Worm (Caenorhabditis elegans) whole organism, late embryonic: ENCODE data around the gene F53B2.8.

Experiments
- C08G9.2 ChIP-seq: sonication (generic microtip); optimal IDR thresholded peaks from 2 replicates; lab custom pipeline; 2016; ENCODE audit warnings: mild to moderate bottlenecking, missing genetic modification characterization, moderate library complexity, missing compliant biosample characterization
- Y22D7AL.16 ChIP-seq: sonication (generic microtip); optimal IDR thresholded peaks from 2 replicates; lab custom pipeline; 2016; ENCODE audit warnings: missing genetic modification characterization, missing compliant biosample characterization
- ama-1 ChIP-seq: fragments of 150-350 bp; optimal IDR thresholded peaks from 2 replicates; lab custom pipeline; 2014
- ceh-18 ChIP-seq: sonication (generic microtip); optimal IDR thresholded peaks from 2 replicates; lab custom pipeline; 2016; ENCODE audit warnings: missing genetic modification characterization, missing compliant biosample characterization
- ceh-19 ChIP-seq: fragments of 200-800 bp; sonication (Bioruptor generic); optimal IDR thresholded peaks from 2 replicates; lab custom pipeline; 2018; ENCODE audit warnings: mild to moderate bottlenecking, missing genetic modification characterization, missing compliant biosample characterization
- ceh-2 ChIP-seq: sonication (generic microtip); optimal IDR thresholded peaks from 2 replicates; lab custom pipeline; 2016; ENCODE audit warnings: missing genotype, missing genetic modification characterization, missing compliant biosample characterization
- ceh-22 ChIP-seq: sonication (generic microtip); optimal IDR thresholded peaks from 2 replicates; lab custom pipeline; 2017; ENCODE audit warnings: missing biosample characterization, missing genetic modification characterization
- ceh-24 ChIP-seq: sonication (generic microtip); optimal IDR thresholded peaks from 2 replicates; lab custom pipeline; 2016; ENCODE audit warnings: mild to moderate bottlenecking, missing genetic modification characterization, missing compliant biosample characterization
- ceh-30 ChIP-seq: fragments of 150-350 bp; optimal IDR thresholded peaks from 2 replicates; lab custom pipeline; 2014; ENCODE audit warnings: missing biosample characterization, missing genetic modification characterization
- ceh-31 ChIP-seq: sonication (generic microtip); optimal IDR thresholded peaks from 2 replicates; lab custom pipeline; 2016; ENCODE audit warnings: missing genetic modification characterization, missing compliant biosample characterization
- ceh-48 ChIP-seq: sonication (generic microtip); optimal IDR thresholded peaks from 2 replicates; lab custom pipeline; 2016; ENCODE audit warnings: missing genetic modification characterization, inconsistent platforms, missing compliant biosample characterization
- ceh-6 ChIP-seq: fragments of 200-800 bp; sonication (Bioruptor generic); optimal IDR thresholded peaks from 2 replicates; lab custom pipeline; 2018; ENCODE audit warnings: mild to moderate bottlenecking, missing genetic modification characterization, missing compliant biosample characterization
- ceh-9 ChIP-seq: sonication (generic microtip); optimal IDR thresholded peaks from 2 replicates; lab custom pipeline; 2016; ENCODE audit warnings: mild to moderate bottlenecking, missing genetic modification characterization, inconsistent platforms, missing compliant biosample characterization
- dve-1 ChIP-seq: sonication (generic microtip); optimal IDR thresholded peaks from 2 replicates; lab custom pipeline; 2017; ENCODE audit warnings: antibody characterized with exemption, mild to moderate bottlenecking, missing genetic modification characterization, missing compliant biosample characterization
- ets-4 ChIP-seq: sonication (generic microtip); optimal IDR thresholded peaks from 2 replicates; lab custom pipeline; 2016; ENCODE audit warnings: missing genetic modification characterization, missing compliant biosample characterization
- fax-1 ChIP-seq: sonication (generic microtip); optimal IDR thresholded peaks from 2 replicates; lab custom pipeline; 2016; ENCODE audit warnings: missing genotype, missing genetic modification characterization, missing compliant biosample characterization
- fkh-10 ChIP-seq: fragments of 150-350 bp; optimal IDR thresholded peaks from 2 replicates; lab custom pipeline; 2014; ENCODE audit warnings: missing biosample characterization, missing genetic modification reagents, missing genetic modification characterization
- gmeb-2 ChIP-seq: sonication (generic microtip); optimal IDR thresholded peaks from 2 replicates; lab custom pipeline; 2016; ENCODE audit warnings: missing genetic modification characterization, inconsistent platforms, missing compliant biosample characterization
- hlh-30 ChIP-seq: sonication (generic microtip); optimal IDR thresholded peaks from 2 replicates; lab custom pipeline; 2017; ENCODE audit warnings: antibody characterized with exemption, missing genetic modification characterization, missing compliant biosample characterization; ENCODE audit not compliant: insufficient read depth
- hlh-8 ChIP-seq: sonication (generic microtip); optimal IDR thresholded peaks from 2 replicates; lab custom pipeline; 2016; ENCODE audit warnings: missing genotype, missing genetic modification characterization, missing compliant biosample characterization
- lin-11 ChIP-seq: fragments of 200-800 bp; sonication (Bioruptor generic); optimal IDR thresholded peaks from 2 replicates; lab custom pipeline; 2018; ENCODE audit warnings: mild to moderate bottlenecking, missing genetic modification characterization, missing compliant biosample characterization
- mec-3 ChIP-seq: sonication (generic microtip); optimal IDR thresholded peaks from 2 replicates; lab custom pipeline; 2016; ENCODE audit warnings: borderline replicate concordance, missing genetic modification characterization, missing compliant biosample characterization
- nhr-11 ChIP-seq: fragments of 150-350 bp; optimal IDR thresholded peaks from 2 replicates; lab custom pipeline; 2014; ENCODE audit warnings: missing biosample characterization, missing genetic modification characterization
- nhr-232 ChIP-seq: sonication (generic microtip); optimal IDR thresholded peaks from 2 replicates; lab custom pipeline; 2016; ENCODE audit warnings: missing genetic modification characterization, missing compliant biosample characterization
- odd-2 ChIP-seq: sonication (generic microtip); optimal IDR thresholded peaks from 2 replicates; lab custom pipeline; 2017; ENCODE audit warnings: antibody characterized with exemption, mild to moderate bottlenecking, missing genetic modification characterization, missing compliant biosample characterization
- pat-9 ChIP-seq: fragments of 200-800 bp; sonication (Bioruptor generic); optimal IDR thresholded peaks from 2 replicates; lab custom pipeline; 2018; ENCODE audit warnings: mild to moderate bottlenecking, missing genetic modification characterization, moderate library complexity, missing compliant biosample characterization
- pax-1 ChIP-seq: fragments of 150-350 bp; optimal IDR thresholded peaks from 2 replicates; lab custom pipeline; 2014; ENCODE audit warnings: missing biosample characterization, missing genetic modification characterization
- pha-4 ChIP-seq: fragments of 150-350 bp; optimal IDR thresholded peaks from 2 replicates; lab custom pipeline; 2018; ENCODE audit warnings: missing biosample characterization, missing genetic modification reagents, missing genetic modification characterization
- pqm-1 ChIP-seq: sonication (generic microtip); optimal IDR thresholded peaks from 2 replicates; lab custom pipeline; 2016; ENCODE audit warnings: missing genetic modification characterization, missing compliant biosample characterization
- pros-1 ChIP-seq: fragments of 150-350 bp; optimal IDR thresholded peaks from 2 replicates; lab custom pipeline; 2014; ENCODE audit warnings: missing biosample characterization, missing genetic modification reagents, missing genetic modification characterization
- ref-2 ChIP-seq: sonication (generic microtip); optimal IDR thresholded peaks from 2 replicates; lab custom pipeline; 2016; ENCODE audit warnings: missing genetic modification characterization, missing compliant biosample characterization
- rnt-1 ChIP-seq: sonication (generic microtip); optimal IDR thresholded peaks from 2 replicates; lab custom pipeline; 2016; ENCODE audit warnings: missing genetic modification characterization, missing compliant biosample characterization
- sox-4 ChIP-seq: sonication (generic microtip); optimal IDR thresholded peaks from 2 replicates; lab custom pipeline; 2017; ENCODE audit warnings: mild to moderate bottlenecking, missing genetic modification characterization, inconsistent platforms, missing compliant biosample characterization
- tbx-7 ChIP-seq: sonication (generic microtip); optimal IDR thresholded peaks from 2 replicates; lab custom pipeline; 2016; ENCODE audit warnings: missing genotype, missing genetic modification characterization, missing compliant biosample characterization
- unc-3 ChIP-seq, 2 experiments: fragments of 200-800 bp in 1 of 2; sonication (Bioruptor generic) in 1 of 2; sonication (generic microtip) in 1 of 2; conservative IDR thresholded peaks in 1 of 2; optimal IDR thresholded peaks in 1 of 2; 2 replicates each; pipeline versions ENCODE4 v1.3.6 to Lab custom; 2016 to 2022; ENCODE audit warnings: missing compliant biosample characterization in 2 of 2, missing genetic modification characterization in 2 of 2, missing genetic modification reagents in 1 of 2
- unc-86 ChIP-seq: sonication (generic microtip); optimal IDR thresholded peaks from 2 replicates; lab custom pipeline; 2016; ENCODE audit warnings: missing genetic modification characterization, missing compliant biosample characterization
- zip-5 ChIP-seq: sonication (generic microtip); optimal IDR thresholded peaks from 2 replicates; lab custom pipeline; 2016; ENCODE audit warnings: missing genetic modification characterization, missing compliant biosample characterization

The F53B2.8 gene

DNA sequence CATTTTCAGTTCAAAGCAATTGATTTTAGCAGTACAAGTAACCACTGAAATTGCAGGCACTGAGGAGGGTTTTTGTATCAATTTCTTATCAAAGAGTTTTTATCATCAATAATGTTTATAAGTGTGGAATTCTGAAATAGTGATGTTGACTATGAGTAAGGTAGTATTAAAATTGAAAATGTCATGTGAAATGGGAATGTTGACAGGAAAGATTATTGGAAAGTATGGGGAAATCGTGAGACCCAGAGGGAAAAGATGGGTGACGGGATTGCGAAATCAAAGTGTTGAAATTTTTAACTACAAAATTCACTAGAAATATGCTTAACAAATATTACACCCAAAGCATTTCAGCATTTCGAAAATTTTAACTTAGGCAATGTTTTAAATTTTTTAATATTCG lies at the start of gene F53B2.8:
TSS of gene F53B2.8 (minus strand) at position 180 of the 400 bp plus-strand sequence.
- TF ChIP-seq dve-1 (tag; lab: Kevin White, UChicago) (no peak), zip-5 (tag; lab: Kevin White, UChicago) (no peak), ets-4 (no peak), pat-9 (no peak), nhr-11 (tag; lab: Kevin White, UChicago) (no peak), ceh-18 (tag; lab: Kevin White, UChicago) (no peak), unc-3 (GFP tag; conservative IDR thresholded peaks at IDR 0.05; lab: Robert Waterston, UW) (no peak), unc-3 (tag; optimal IDR thresholded peaks at IDR 0.05; lab: Kevin White, UChicago) (no peak), ceh-24 (tag; lab: Kevin White, UChicago) (no peak), ceh-48 (tag; lab: Kevin White, UChicago) (no peak), Y22D7AL.16 (tag; lab: Kevin White, UChicago) (no peak), ceh-6 (GFP tag; lab: Kevin White, UChicago) (no peak), sox-4 (tag; lab: Kevin White, UChicago) (no peak), nhr-232 (tag; lab: Kevin White, UChicago) (no peak)

DNA sequence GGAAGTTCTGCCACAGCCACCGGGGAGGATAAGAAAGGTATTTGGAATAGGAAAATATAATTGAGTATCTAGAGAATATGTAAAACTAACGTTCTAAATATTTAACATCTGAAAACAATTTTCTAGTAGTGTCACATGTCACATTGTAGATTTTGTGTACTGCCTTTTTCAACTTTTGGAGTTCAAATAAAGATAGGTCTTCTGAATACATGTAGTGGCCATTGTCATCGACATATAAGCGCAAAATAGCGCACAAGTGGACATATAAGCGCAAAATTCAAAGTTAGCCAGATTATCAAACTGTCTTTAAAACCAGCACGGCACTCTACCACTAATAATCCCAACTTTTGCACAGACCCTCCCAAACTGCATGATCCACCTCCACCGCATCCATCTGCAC lies 47.1 kb upstream of the F53B2.8 start:
- TF ChIP-seq lin-11 (tag; lab: Kevin White, UChicago) (no peak), ceh-9 (tag; lab: Kevin White, UChicago) (no peak), fax-1 (no peak), unc-86 (no peak), ceh-2 (tag; lab: Kevin White, UChicago) (no peak)

DNA sequence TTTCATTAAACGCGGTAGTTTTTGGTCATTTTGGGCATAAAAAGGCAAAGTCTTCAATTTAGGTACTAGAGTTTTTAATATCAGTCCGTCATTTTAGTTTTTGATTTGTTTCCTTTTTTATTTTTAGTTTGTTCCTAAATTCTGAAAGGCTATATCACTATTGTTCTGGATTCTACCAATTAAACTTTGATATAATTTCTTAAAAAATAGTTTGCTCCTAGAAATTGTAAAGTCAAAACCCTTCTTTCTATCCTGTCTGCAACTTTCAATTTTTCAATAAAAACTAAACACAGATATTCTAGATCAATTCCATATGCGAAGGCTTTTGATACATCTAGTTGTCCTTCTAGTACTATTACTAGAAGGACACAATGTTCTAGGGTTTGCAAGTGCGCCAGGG lies 45.9 kb upstream of the F53B2.8 start, which contains the start of gene K08E7.5:
TSS of gene K08E7.5 (plus strand) at position 301 of the 400 bp plus-strand sequence.
- TF ChIP-seq pax-1 (no peak), C08G9.2 (no peak), gmeb-2 (no peak), tbx-7 (tag; lab: Kevin White, UChicago) (no peak), rnt-1 (tag; lab: Kevin White, UChicago) (no peak), ceh-22 (no peak), ama-1 (lab: Kevin White, UChicago) (no peak)
- TF ChIP-seq, all 69 proteins: peak for 0

DNA sequence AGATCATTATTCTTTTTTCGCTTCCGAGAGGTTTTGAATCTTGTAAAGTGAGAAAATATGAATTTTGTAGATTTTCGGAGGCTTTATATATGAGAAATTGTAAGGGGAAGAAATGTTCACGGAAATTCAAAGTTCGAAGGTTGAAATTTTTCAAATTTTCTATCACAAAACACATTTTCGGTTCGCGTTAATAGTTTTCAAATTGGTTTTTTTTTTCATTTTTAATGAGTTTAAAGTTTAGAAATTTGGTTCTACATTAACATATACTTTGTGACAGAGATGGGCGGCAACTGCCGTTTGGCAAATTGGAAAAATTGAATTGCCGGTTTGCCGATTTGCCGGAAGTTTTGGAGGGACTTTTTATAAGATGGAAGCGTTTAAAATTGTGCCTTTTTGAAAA lies 43.9 kb upstream of the F53B2.8 start, which contains the start of gene K08E7.4:
TSS of gene K08E7.4 (minus strand) at position 101 of the 400 bp plus-strand sequence.
- TF ChIP-seq ceh-18 (tag; lab: Kevin White, UChicago) = no peak
- no peak for TF ChIP-seq pha-4 (tag; lab: Kevin White, UChicago)
- TF ChIP-seq, all 69 proteins: peak for 0

DNA sequence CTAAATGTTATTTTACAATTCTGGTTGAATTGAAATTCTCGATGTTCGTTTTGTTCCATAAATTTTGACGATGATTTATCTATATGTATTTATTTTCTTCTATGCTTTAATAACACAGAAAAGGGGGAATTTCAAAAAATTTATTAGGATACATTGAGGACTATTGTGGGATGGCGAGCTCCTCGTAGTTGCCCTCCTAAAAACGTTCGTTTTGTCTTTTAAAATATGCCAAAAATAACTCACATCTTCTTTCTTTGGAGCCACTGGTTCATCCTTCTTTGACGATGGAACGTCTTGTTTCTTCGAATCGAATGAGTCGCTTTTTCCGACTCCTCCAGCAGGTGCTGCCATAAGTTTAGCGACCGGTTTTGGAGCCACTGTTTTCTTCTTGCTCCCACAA lies 43.4 kb upstream of the F53B2.8 start:
- TF ChIP-seq hlh-30 (tag; lab: Kevin White, UChicago) (no peak), unc-3 (GFP tag; conservative IDR thresholded peaks at IDR 0.05; lab: Robert Waterston, UW) (no peak), unc-3 (tag; optimal IDR thresholded peaks at IDR 0.05; lab: Kevin White, UChicago) (no peak), fkh-10 (GFP tag; lab: Kevin White, UChicago) (no peak), mec-3 (tag; lab: Kevin White, UChicago) (no peak), ama-1 (lab: Kevin White, UChicago) (no peak), odd-2 (no peak), fax-1 (no peak), pros-1 (tag; lab: Kevin White, UChicago) (no peak), pqm-1 (tag; lab: Kevin White, UChicago) (no peak), ceh-19 (GFP tag; lab: Kevin White, UChicago) (no peak), ceh-2 (tag; lab: Kevin White, UChicago) (no peak), hlh-8 (no peak), ref-2 (no peak), gmeb-2 (no peak), ceh-18 (tag; lab: Kevin White, UChicago) (no peak), ets-4 (no peak), ceh-30 (tag; lab: Kevin White, UChicago) (no peak), ceh-31 (no peak), lin-11 (tag; lab: Kevin White, UChicago) (no peak)
